Fruit fly (Drosophila melanogaster) whole organism, pupa: ENCODE data around the gene CG15035.

Experiments
- CG10348 ChIP-seq: fragments of 200-800 bp; sonication (Bioruptor generic); IDR thresholded peaks from 2 replicates; pipeline ENCODE4 v1.3.6; 2022; ENCODE audit warnings: missing biosample characterization, missing genetic modification characterization
- CG12605 ChIP-seq: fragments of 200-800 bp; sonication (Bioruptor generic); IDR thresholded peaks from 2 replicates; pipeline ENCODE4 v1.3.6; 2022; ENCODE audit warnings: missing biosample characterization, missing genetic modification characterization
- CG13204 ChIP-seq: fragments of 200-800 bp; sonication (Bioruptor generic); optimal IDR thresholded peaks from 2 replicates; lab custom pipeline; 2018; ENCODE audit warnings: missing biosample characterization, mild to moderate bottlenecking, missing genetic modification characterization, moderate library complexity
- CG14655 ChIP-seq: fragments of 200-800 bp; sonication (Bioruptor generic); optimal IDR thresholded peaks from 3 replicates; lab custom pipeline; 2017; ENCODE audit warnings: mild to moderate bottlenecking, missing biosample characterization, missing genetic modification reagents, missing genetic modification characterization
- CG15710 ChIP-seq: fragments of 200-800 bp; sonication (Bioruptor generic); optimal IDR thresholded peaks from 2 replicates; lab custom pipeline; 2018; ENCODE audit warnings: missing biosample characterization, mild to moderate bottlenecking, missing genetic modification characterization, moderate library complexity
- CG17806 ChIP-seq: fragments of 200-800 bp; sonication (Bioruptor generic); optimal IDR thresholded peaks from 2 replicates; lab custom pipeline; 2018; ENCODE audit warnings: missing biosample characterization, mild to moderate bottlenecking, missing genetic modification characterization, moderate library complexity
- CG32121 ChIP-seq: fragments of 200-800 bp; sonication (Bioruptor generic); IDR thresholded peaks from 2 replicates; pipeline ENCODE4 v1.3.6; 2022; ENCODE audit warnings: missing biosample characterization, missing genetic modification characterization
- CG34367 ChIP-seq: fragments of 200-800 bp; sonication (Bioruptor generic); optimal IDR thresholded peaks from 2 replicates; lab custom pipeline; 2018; ENCODE audit warnings: missing biosample characterization, mild to moderate bottlenecking, missing genetic modification characterization
- CG4496 ChIP-seq: fragments of 200-800 bp; sonication (Bioruptor generic); IDR thresholded peaks from 3 replicates; pipeline ENCODE4 v1.3.6; 2022; ENCODE audit warnings: missing biosample characterization, missing genetic modification characterization
- CG8159 ChIP-seq: fragments of 200-800 bp; sonication (Bioruptor generic); optimal IDR thresholded peaks from 3 replicates; lab custom pipeline; 2018; ENCODE audit warnings: missing biosample characterization, mild to moderate bottlenecking, missing genetic modification characterization, moderate library complexity
- CG8301 ChIP-seq: fragments of 200-800 bp; sonication (Bioruptor generic); optimal IDR thresholded peaks from 2 replicates; lab custom pipeline; 2018; ENCODE audit warnings: missing biosample characterization, mild to moderate bottlenecking, missing genetic modification characterization
- CG9948 ChIP-seq: fragments of 200-800 bp; sonication (Bioruptor generic); optimal IDR thresholded peaks from 2 replicates; lab custom pipeline; 2018; ENCODE audit warnings: missing biosample characterization, mild to moderate bottlenecking, missing genetic modification characterization, moderate library complexity
- D1 ChIP-seq: fragments of 200-800 bp; sonication (Bioruptor generic); optimal IDR thresholded peaks from 2 replicates; lab custom pipeline; 2018; ENCODE audit warnings: missing biosample characterization, mild to moderate bottlenecking, missing genetic modification characterization, moderate library complexity
- EcR ChIP-seq: fragments of 200-800 bp; sonication (Bioruptor generic); optimal IDR thresholded peaks from 3 replicates; lab custom pipeline; 2019; ENCODE audit warnings: missing biosample characterization, missing genetic modification characterization, mild to moderate bottlenecking, moderate library complexity, missing genetic modification reagents
- Ets98B ChIP-seq: fragments of 200-800 bp; sonication (Bioruptor generic); IDR thresholded peaks from 2 replicates; pipeline ENCODE4 v1.3.6; 2022; ENCODE audit warnings: missing biosample characterization, missing genetic modification characterization
- Pif1A ChIP-seq: fragments of 200-800 bp; sonication (Bioruptor generic); optimal IDR thresholded peaks from 3 replicates; lab custom pipeline; 2016; ENCODE audit warnings: missing biosample characterization, missing genetic modification characterization
- Pif1B ChIP-seq: fragments of 200-800 bp; sonication (Bioruptor generic); optimal IDR thresholded peaks from 3 replicates; lab custom pipeline; 2016; ENCODE audit warnings: missing biosample characterization, missing genetic modification characterization
- Snoo ChIP-seq: fragments of 200-800 bp; sonication (Bioruptor generic); optimal IDR thresholded peaks from 3 replicates; lab custom pipeline; 2017; ENCODE audit warnings: missing biosample characterization, mild to moderate bottlenecking, missing genetic modification characterization, inconsistent platforms
- fd96Ca ChIP-seq: fragments of 200-800 bp; sonication (Bioruptor generic); IDR thresholded peaks from 3 replicates; pipeline ENCODE4 v1.3.6; 2022; ENCODE audit warnings: missing biosample characterization, missing genetic modification characterization
- gl ChIP-seq: fragments of 200-800 bp; sonication (Bioruptor generic); optimal IDR thresholded peaks from 2 replicates; lab custom pipeline; 2018; ENCODE audit warnings: missing biosample characterization, mild to moderate bottlenecking, missing genetic modification characterization

CG15035 gene

DNA sequence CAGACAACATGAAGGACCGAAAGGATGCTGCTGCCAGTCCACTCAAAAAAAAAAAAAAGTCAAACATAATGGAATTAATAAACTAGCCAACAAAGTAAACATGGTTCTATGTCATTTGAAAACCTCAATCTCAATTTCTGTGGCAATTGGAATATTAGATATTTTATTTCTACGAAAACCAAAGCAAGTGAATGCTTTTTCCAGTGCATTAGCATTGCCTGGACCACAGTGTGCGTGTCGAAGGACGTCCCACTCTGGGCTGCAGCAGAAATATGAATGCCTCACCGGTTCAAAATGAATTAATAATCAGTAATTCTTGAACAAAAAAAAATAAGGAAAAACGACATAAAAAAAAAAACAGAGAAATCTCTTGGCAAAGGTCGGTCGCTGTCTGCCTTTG is 30.5 kb downstream of the CG15035 start:
- peak; percentile 26 for TF ChIP-seq CG15710 (tag; lab: Kevin White, UChicago)
- peak; percentile 35 for TF ChIP-seq CG8159 (tag; lab: Kevin White, UChicago)
- no peak for TF ChIP-seq CG9948 (tag; lab: Kevin White, UChicago)
- TF ChIP-seq CG17806 (tag; lab: Kevin White, UChicago), result peak; percentile 15
- no peak for TF ChIP-seq EcR
- TF ChIP-seq CG34367 (tag; lab: Kevin White, UChicago), result no peak
- no peak for TF ChIP-seq CG10348 (GFP tag; lab: Robert Waterston, UW)
- no peak for TF ChIP-seq CG12605 (GFP tag; lab: Robert Waterston, UW)

DNA sequence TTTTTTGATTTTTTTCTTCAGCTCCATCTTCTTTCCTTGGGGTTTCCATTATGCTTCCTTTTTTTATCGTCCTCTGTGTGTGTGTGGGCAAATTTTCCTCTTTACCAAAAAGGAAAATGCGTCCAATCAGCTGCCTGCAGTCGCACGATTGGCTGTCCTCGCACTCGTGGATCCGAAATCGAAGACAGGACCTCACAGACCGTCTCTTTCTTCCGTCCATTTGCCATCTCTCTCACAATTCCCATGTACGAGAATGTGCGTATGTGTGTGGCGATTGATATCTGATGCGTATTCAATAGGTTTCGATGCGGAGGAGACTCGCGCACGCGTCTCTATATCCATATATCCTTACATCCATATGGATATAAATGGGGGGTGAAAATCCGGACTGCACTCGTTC is 34.6 kb downstream of the CG15035 start:
- TF ChIP-seq CG13204 (GFP tag; lab: Kevin White, UChicago), result no peak
- TF ChIP-seq fd96Ca (GFP tag; lab: Robert Waterston, UW), result no peak
- TF ChIP-seq CG4496 (GFP tag; lab: Robert Waterston, UW), result no peak
- TF ChIP-seq Ets98B (GFP tag; lab: Robert Waterston, UW), result no peak
- no peak for TF ChIP-seq CG17806 (tag; lab: Kevin White, UChicago)
- TF ChIP-seq D1 (tag; lab: Kevin White, UChicago), result no peak
- TF ChIP-seq EcR, result no peak
- TF ChIP-seq CG14655 (GFP tag; lab: Kevin White, UChicago), result no peak
- no peak for TF ChIP-seq Snoo (tag; lab: Kevin White, UChicago)
- TF ChIP-seq CG10348 (GFP tag; lab: Robert Waterston, UW), result no peak
- no peak for TF ChIP-seq gl
- TF ChIP-seq Pif1B, result no peak
- TF ChIP-seq CG8159 (tag; lab: Kevin White, UChicago), result no peak
- no peak for TF ChIP-seq Pif1A (GFP tag; lab: Kevin White, UChicago)
- no peak for TF ChIP-seq CG9948 (tag; lab: Kevin White, UChicago)
- TF ChIP-seq CG34367 (tag; lab: Kevin White, UChicago), result no peak
- TF ChIP-seq CG8301, result no peak
- no peak for TF ChIP-seq CG12605 (GFP tag; lab: Robert Waterston, UW)
- TF ChIP-seq, all 21 proteins: peak for 0

DNA sequence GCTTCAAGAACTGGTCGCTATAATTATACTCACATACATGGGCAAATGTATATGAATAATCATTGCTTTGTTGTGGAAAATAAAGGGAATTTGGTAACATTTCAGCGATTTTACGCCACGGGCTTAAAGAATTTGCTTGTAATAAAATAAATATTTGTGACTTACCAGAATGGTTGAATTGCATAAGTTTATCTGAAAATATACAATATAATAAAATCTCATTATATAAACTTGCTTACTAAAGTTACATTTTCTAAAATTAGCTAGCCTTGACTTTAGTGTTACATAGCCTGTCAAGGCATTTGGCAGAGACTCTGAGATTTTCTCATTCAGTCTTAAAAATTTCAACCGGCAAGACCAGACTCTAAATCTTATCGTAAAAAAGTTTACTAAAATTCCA is 44.5 kb downstream of the CG15035 start, which contains the start of gene CG1999:
Gene CG1999, plus strand, starts transcription at position 301 of the 400 bp plus-strand sequence.
- TF ChIP-seq CG14655 (GFP tag; lab: Kevin White, UChicago) (no peak), gl (no peak), D1 (tag; lab: Kevin White, UChicago) (no peak), CG8159 (tag; lab: Kevin White, UChicago) (no peak), CG32121 (GFP tag; lab: Robert Waterston, UW) (no peak), CG13204 (GFP tag; lab: Kevin White, UChicago) (no peak), Pif1B (no peak), CG15710 (tag; lab: Kevin White, UChicago) (no peak), CG34367 (tag; lab: Kevin White, UChicago) (no peak), CG8301 (no peak), Snoo (tag; lab: Kevin White, UChicago) (no peak)
